Worm (Caenorhabditis elegans) whole organism, young adult: ENCODE results near the gene R07B7.9.

Experiments
- Y56A3A.18 ChIP-seq: fragments of 200-800 bp; sonication (Bioruptor generic); IDR thresholded peaks from 2 replicates; pipeline ENCODE4 v1.3.6; 2022; ENCODE audit warnings: missing genetic modification reagents, missing genetic modification characterization, missing compliant biosample characterization
- cebp-2 ChIP-seq: fragments of 200-800 bp; sonication (Bioruptor generic); IDR thresholded peaks from 2 replicates; pipeline ENCODE4 v1.3.6; 2022; ENCODE audit warnings: missing genetic modification characterization, missing compliant biosample characterization
- ets-4 ChIP-seq: fragments of 200-800 bp; sonication (Bioruptor generic); optimal IDR thresholded peaks from 2 replicates; lab custom pipeline; 2018; ENCODE audit warnings: mild to moderate bottlenecking, missing genetic modification characterization, missing compliant biosample characterization
- hmg-1.2 ChIP-seq: fragments of 200-800 bp; sonication (Bioruptor generic); IDR thresholded peaks from 2 replicates; pipeline ENCODE4 v1.3.6; 2022; ENCODE audit warnings: missing genetic modification reagents, missing genetic modification characterization, missing compliant biosample characterization
- nfya-2 ChIP-seq: fragments of 200-800 bp; sonication (Bioruptor generic); IDR thresholded peaks from 2 replicates; pipeline ENCODE4 v1.3.6; 2022; ENCODE audit warnings: missing genetic modification reagents, missing genetic modification characterization, missing compliant biosample characterization
- pha-4 ChIP-seq: fragments of 150-350 bp; sonication (generic microtip); optimal IDR thresholded peaks from 2 replicates; lab custom pipeline; 2014; ENCODE audit warnings: missing biosample characterization, missing genetic modification reagents, missing genetic modification characterization
- repo-1 ChIP-seq: sonication (generic microtip); optimal IDR thresholded peaks from 2 replicates; lab custom pipeline; 2017; ENCODE audit warnings: mild to moderate bottlenecking, missing genetic modification characterization, missing compliant biosample characterization
- sdz-38 ChIP-seq: sonication (generic microtip); optimal IDR thresholded peaks from 2 replicates; lab custom pipeline; 2016; ENCODE audit warnings: missing genotype, missing genetic modification characterization, missing compliant biosample characterization
- ztf-6 ChIP-seq: fragments of 200-800 bp; sonication (Bioruptor generic); IDR thresholded peaks from 2 replicates; pipeline ENCODE4 v1.3.6; 2022; ENCODE audit warnings: missing genetic modification reagents, missing genetic modification characterization, missing compliant biosample characterization

ce11 chrV:12103920-12104319, 23.7 kb upstream of the R07B7.9 start, which contains the start of gene nhr-153:
- TF ChIP-seq pha-4 (no peak), ztf-6 (GFP tag; lab: Robert Waterston, UW) (no peak), cebp-2 (GFP tag; lab: Robert Waterston, UW) (no peak), repo-1 (tag; lab: Kevin White, UChicago) (no peak), sdz-38 (tag; lab: Kevin White, UChicago) (no peak), Y56A3A.18 (GFP tag; lab: Robert Waterston, UW) (no peak), ets-4 (no peak), hmg-1.2 (GFP tag; lab: Robert Waterston, UW) (no peak), nfya-2 (GFP tag; lab: Robert Waterston, UW) (no peak)
